Worm (Caenorhabditis elegans): Measurements from ENCODE around the gene cest-34.

DNA sequence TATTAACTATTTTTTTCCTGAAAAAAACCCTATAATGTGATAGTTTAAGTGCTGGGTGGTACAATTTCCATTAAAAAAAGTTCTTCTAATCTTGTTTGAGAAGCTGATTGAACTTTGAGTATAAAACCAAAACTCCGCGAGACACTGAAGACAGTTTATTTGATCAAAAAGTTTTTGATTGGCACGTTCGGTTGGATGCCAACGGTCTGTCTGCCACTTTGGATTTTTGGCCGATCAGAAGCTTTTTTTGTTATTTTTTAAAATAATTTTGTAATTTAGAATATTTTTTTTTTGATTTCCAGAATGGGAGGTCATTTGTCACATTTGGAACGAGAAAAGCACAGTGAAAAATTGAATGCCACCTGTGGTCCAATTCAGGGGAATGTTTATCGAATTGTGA lies 7.1 kb upstream of the cest-34 start, which contains the start of gene cest-28:
- no peak for TF ChIP-seq mep-1 (tag; optimal IDR thresholded peaks at IDR 0.05)
- TF ChIP-seq snpc-4 (tag; optimal IDR thresholded peaks at IDR 0.05), result no peak
- no peak for TF ChIP-seq sup-37 (GFP tag; optimal IDR thresholded peaks at IDR 0.05)
- TF ChIP-seq skn-1 (tag; optimal IDR thresholded peaks at IDR 0.05), result no peak
- TF ChIP-seq ztf-4 (tag; optimal IDR thresholded peaks at IDR 0.05), result no peak
- no peak for TF ChIP-seq pqm-1 (tag; optimal IDR thresholded peaks at IDR 0.05)
- TF ChIP-seq fos-1 (tag; optimal IDR thresholded peaks at IDR 0.05), result no peak
- no peak for TF ChIP-seq lin-35 (GFP tag; optimal IDR thresholded peaks at IDR 0.05)
- no peak for TF ChIP-seq sptf-1 (tag; optimal IDR thresholded peaks at IDR 0.05)
- TF ChIP-seq pag-3 (tag; optimal IDR thresholded peaks at IDR 0.05; ENCODE audit: borderline replicate concordance, insufficient read depth), result no peak
- TF ChIP-seq nhr-237 (tag; optimal IDR thresholded peaks at IDR 0.05), result no peak
- no peak for TF ChIP-seq fkh-10 (GFP tag; optimal IDR thresholded peaks at IDR 0.05)
- TF ChIP-seq alr-1 (tag; optimal IDR thresholded peaks at IDR 0.05; ENCODE audit: borderline replicate concordance), result no peak
